In the genomic region with DNA sequence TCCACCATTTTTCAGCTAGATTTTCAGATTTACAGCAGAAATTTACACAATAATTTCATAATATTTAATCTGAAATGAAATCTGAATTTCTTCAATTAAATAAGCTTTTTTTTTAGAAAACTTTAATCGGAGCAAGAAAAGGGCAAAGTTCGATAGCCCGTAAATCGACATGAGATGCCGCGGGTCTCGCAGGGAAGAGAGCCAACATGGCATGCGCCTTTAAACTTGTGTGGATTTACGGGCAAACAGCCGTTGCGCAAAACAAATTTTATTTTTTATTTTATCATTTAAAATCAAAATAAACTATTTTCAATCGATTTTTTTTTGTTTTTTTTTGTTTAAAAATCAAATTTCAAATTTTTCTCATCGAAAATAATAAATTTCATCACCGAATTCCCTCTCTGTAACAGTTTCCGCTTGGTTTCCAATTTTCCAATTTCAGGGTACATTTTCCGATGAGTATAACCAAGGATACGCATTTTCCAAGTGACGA, we compare ENCODE assay signal across 2 worm cellular contexts.
TF ChIP-seq lines count a peak whose summit lies in the region.

A gene (minus strand): TSS at position 59 of the 493 bp plus-strand sequence.
A gene (minus strand): TSS at position 69 of the 493 bp plus-strand sequence.
A gene (plus strand): TSS at position 443 of the 493 bp plus-strand sequence.

TF ChIP-seq in whole organism, L2 larva, 48 proteins besides CTCF, POLR2A, EP300 and RAD21 (continued from another document):
- no peak for TF ChIP-seq nhr-23 (tag; optimal IDR thresholded peaks at IDR 0.05; lab: Kevin White, UChicago)
- TF ChIP-seq nhr-237 (tag; optimal IDR thresholded peaks at IDR 0.05; lab: Kevin White, UChicago): no peak
- no peak for TF ChIP-seq mbf-1 (tag; optimal IDR thresholded peaks at IDR 0.05; lab: Kevin White, UChicago)
- TF ChIP-seq nhr-6 (tag; optimal IDR thresholded peaks at IDR 0.05; lab: Kevin White, UChicago): peak; percentile 84
- peak; percentile 72 for TF ChIP-seq fos-1 (tag; optimal IDR thresholded peaks at IDR 0.05; lab: Kevin White, UChicago)
- peak; percentile 92 for TF ChIP-seq sma-3 (GFP tag; optimal IDR thresholded peaks at IDR 0.05; lab: Kevin White, UChicago)
- TF ChIP-seq ama-1 (optimal IDR thresholded peaks at IDR 0.05; lab: Kevin White, UChicago): no peak
- TF ChIP-seq nhr-12 (tag; optimal IDR thresholded peaks at IDR 0.05; lab: Kevin White, UChicago): no peak
- TF ChIP-seq Y55F3AM.14 (GFP tag; optimal IDR thresholded peaks at IDR 0.05; lab: Kevin White, UChicago): peak; percentile 10
- peak; percentile 76 for TF ChIP-seq snpc-4 (tag; optimal IDR thresholded peaks at IDR 0.05; lab: Kevin White, UChicago)
- peak; percentile 99 for TF ChIP-seq crh-2 (tag; optimal IDR thresholded peaks at IDR 0.05; lab: Kevin White, UChicago)
- TF ChIP-seq dmd-4 (tag; optimal IDR thresholded peaks at IDR 0.05; lab: Kevin White, UChicago): peak; percentile 17
- TF ChIP-seq unc-39 (tag; optimal IDR thresholded peaks at IDR 0.05; lab: Kevin White, UChicago): no peak
- TF ChIP-seq lin-11 (tag; optimal IDR thresholded peaks at IDR 0.05; lab: Kevin White, UChicago): peak; percentile 79
- no peak for TF ChIP-seq elt-1 (tag; optimal IDR thresholded peaks at IDR 0.05; lab: Kevin White, UChicago)
- peak; percentile 92 for TF ChIP-seq nhr-25 (tag; optimal IDR thresholded peaks at IDR 0.05; lab: Kevin White, UChicago)
- peak; percentile 90 to 97 for TF ChIP-seq lsy-2 (tag; optimal IDR thresholded peaks at IDR 0.05; lab: Kevin White, UChicago)
- peak; percentile 99 for TF ChIP-seq R02D3.7 (tag; optimal IDR thresholded peaks at IDR 0.05; lab: Kevin White, UChicago)
- TF ChIP-seq aly-2 (tag; optimal IDR thresholded peaks at IDR 0.05; lab: Kevin White, UChicago): no peak
- TF ChIP-seq ztf-4 (tag; optimal IDR thresholded peaks at IDR 0.05; lab: Kevin White, UChicago): peak; percentile 88
- peak; percentile 92 for TF ChIP-seq mab-5 (tag; optimal IDR thresholded peaks at IDR 0.05; lab: Kevin White, UChicago)
- peak; percentile 19 for TF ChIP-seq ceh-16 (tag; optimal IDR thresholded peaks at IDR 0.05; lab: Kevin White, UChicago)
- no peak for TF ChIP-seq ztf-11 (tag; optimal IDR thresholded peaks at IDR 0.05; lab: Kevin White, UChicago)
- peak; percentile 84 for TF ChIP-seq nhr-129 (tag; optimal IDR thresholded peaks at IDR 0.05; lab: Kevin White, UChicago)
- TF ChIP-seq nhr-11 (tag; optimal IDR thresholded peaks at IDR 0.05; lab: Kevin White, UChicago): no peak
- no peak for TF ChIP-seq sma-9 (GFP tag; optimal IDR thresholded peaks at IDR 0.05; lab: Kevin White, UChicago)
- TF ChIP-seq sma-9 (tag; optimal IDR thresholded peaks at IDR 0.05; lab: Kevin White, UChicago): no peak
- TF ChIP-seq nhr-77 (tag; optimal IDR thresholded peaks at IDR 0.05; lab: Kevin White, UChicago): peak; percentile 54

TF ChIP-seq in whole organism, L4 larva, 104 proteins besides CTCF, POLR2A, EP300 and RAD21 (continued from another document):
- no peak for TF ChIP-seq tra-1 (GFP tag; IDR thresholded peaks at IDR 0.05; lab: Robert Waterston, UW)
- TF ChIP-seq ceh-20 (GFP tag; IDR thresholded peaks at IDR 0.05; lab: Robert Waterston, UW): peak; percentile 58; the same call in 1 of the 2 replicates
- TF ChIP-seq lin-15B (tag; optimal IDR thresholded peaks at IDR 0.05; lab: Kevin White, UChicago): peak; percentile 62
- no peak for TF ChIP-seq lin-39 (tag; optimal IDR thresholded peaks at IDR 0.05; lab: Kevin White, UChicago)
- TF ChIP-seq daf-16 (GFP tag; optimal IDR thresholded peaks at IDR 0.05; lab: Kevin White, UChicago): peak in 1 of 2 experiments; percentile 32
- TF ChIP-seq daf-16 (tag; optimal IDR thresholded peaks at IDR 0.05; lab: Kevin White, UChicago): peak; percentile 67
- peak; percentile 92 for TF ChIP-seq lin-13 (GFP tag; optimal IDR thresholded peaks at IDR 0.05; lab: Kevin White, UChicago)
- TF ChIP-seq pha-4 (GFP tag; IDR thresholded peaks at IDR 0.05; lab: Robert Waterston, UW): peak; percentile 39; the same call in 1 of the 2 replicates
- no peak for TF ChIP-seq pha-4 (tag; optimal IDR thresholded peaks at IDR 0.05; lab: Kevin White, UChicago)
- TF ChIP-seq hlh-30 (tag; optimal IDR thresholded peaks at IDR 0.05; lab: Kevin White, UChicago; ENCODE audit: insufficient read depth): peak; percentile 93
- TF ChIP-seq spr-3 (GFP tag; optimal IDR thresholded peaks at IDR 0.05; lab: Kevin White, UChicago): peak; percentile 23
- TF ChIP-seq unc-62 (GFP tag; optimal IDR thresholded peaks at IDR 0.05 in 1 of 2; lab: Kevin White, UChicago): peak; percentile 6 to 59
- no peak for TF ChIP-seq unc-62 (tag; optimal IDR thresholded peaks at IDR 0.05; lab: Kevin White, UChicago)
- peak; percentile 75 for TF ChIP-seq nhr-25 (tag; optimal IDR thresholded peaks at IDR 0.05; lab: Kevin White, UChicago; ENCODE audit: borderline replicate concordance, insufficient read depth)
- no peak for TF ChIP-seq ZK337.2 (GFP tag; IDR thresholded peaks at IDR 0.05; lab: Robert Waterston, UW)
- TF ChIP-seq ceh-82 (tag; optimal IDR thresholded peaks at IDR 0.05; lab: Kevin White, UChicago): no peak
- TF ChIP-seq T20F7.1 (GFP tag; optimal IDR thresholded peaks at IDR 0.05; lab: Kevin White, UChicago): peak; percentile 82
- no peak for TF ChIP-seq ceh-32 (tag; optimal IDR thresholded peaks at IDR 0.05; lab: Kevin White, UChicago; ENCODE audit: poor library complexity)
- peak; percentile 87 for TF ChIP-seq dpl-1 (GFP tag; optimal IDR thresholded peaks at IDR 0.05; lab: Kevin White, UChicago)
- TF ChIP-seq ctbp-1 (GFP tag; IDR thresholded peaks at IDR 0.05; lab: Robert Waterston, UW): no peak; the same call in 1 of the 2 replicates
- TF ChIP-seq lin-29 (GFP tag; IDR thresholded peaks at IDR 0.05; lab: Robert Waterston, UW): no peak
- TF ChIP-seq nhr-41 (GFP tag; IDR thresholded peaks at IDR 0.05; lab: Robert Waterston, UW): no peak
- peak; percentile 28 to 68 for TF ChIP-seq mdl-1 (tag; optimal IDR thresholded peaks at IDR 0.05; lab: Kevin White, UChicago)
- TF ChIP-seq ceh-44 (GFP tag; IDR thresholded peaks at IDR 0.05; lab: Robert Waterston, UW): 0 out of 2 replicates have a peak, but pooled peaks have one; percentile 37
- TF ChIP-seq php-3 (GFP tag; IDR thresholded peaks at IDR 0.05; lab: Robert Waterston, UW): 0 out of 2 replicates have a peak, but pooled peaks have one; percentile 33
- TF ChIP-seq mxl-3 (GFP tag; optimal IDR thresholded peaks at IDR 0.05; lab: Kevin White, UChicago): no peak
- no peak for TF ChIP-seq ceh-28 (tag; optimal IDR thresholded peaks at IDR 0.05; lab: Kevin White, UChicago)
- peak in 1 of 2 experiments; percentile 64 for TF ChIP-seq ZK546.5 (tag; optimal IDR thresholded peaks at IDR 0.05; lab: Kevin White, UChicago)
- peak; percentile 98 for TF ChIP-seq mep-1 (tag; optimal IDR thresholded peaks at IDR 0.05; lab: Kevin White, UChicago)
- TF ChIP-seq dve-1 (tag; optimal IDR thresholded peaks at IDR 0.05; lab: Kevin White, UChicago; ENCODE audit: insufficient read depth): peak; percentile 96
- TF ChIP-seq F37D6.2 (tag; optimal IDR thresholded peaks at IDR 0.05; lab: Kevin White, UChicago): peak; percentile 67
- TF ChIP-seq dmd-9 (GFP tag; IDR thresholded peaks at IDR 0.05; lab: Robert Waterston, UW): peak; percentile 71; the same call in 1 of the 2 replicates
- TF ChIP-seq F49E8.2 (tag; optimal IDR thresholded peaks at IDR 0.05; lab: Kevin White, UChicago; ENCODE audit: borderline replicate concordance): peak; percentile 35
- peak; percentile 84 for TF ChIP-seq rbr-2 (tag; optimal IDR thresholded peaks at IDR 0.05; lab: Kevin White, UChicago)
- peak; percentile 49 for TF ChIP-seq unc-130 (GFP tag; optimal IDR thresholded peaks at IDR 0.05; lab: Kevin White, UChicago)
- no peak for TF ChIP-seq mxl-2 (GFP tag; conservative IDR thresholded peaks at IDR 0.05; lab: Robert Waterston, UW)
- TF ChIP-seq madf-5 (GFP tag; IDR thresholded peaks at IDR 0.05; lab: Robert Waterston, UW): no peak
- TF ChIP-seq jun-1 (tag; optimal IDR thresholded peaks at IDR 0.05; lab: Kevin White, UChicago): no peak
- TF ChIP-seq ztf-7 (tag; optimal IDR thresholded peaks at IDR 0.05; lab: Kevin White, UChicago): peak; percentile 68
- no peak for TF ChIP-seq set-16 (GFP tag; IDR thresholded peaks at IDR 0.05; lab: Robert Waterston, UW)
- peak; percentile 99 for TF ChIP-seq R02D3.7 (tag; optimal IDR thresholded peaks at IDR 0.05; lab: Kevin White, UChicago)
- 0 out of 2 replicates have a peak, but pooled peaks have one; percentile 26 for TF ChIP-seq mdt-29 (GFP tag; IDR thresholded peaks at IDR 0.05; lab: Robert Waterston, UW)
- peak; percentile 37 for TF ChIP-seq spr-1 (tag; optimal IDR thresholded peaks at IDR 0.05; lab: Kevin White, UChicago)
- TF ChIP-seq skn-1 (tag; optimal IDR thresholded peaks at IDR 0.05; lab: Kevin White, UChicago): no peak
- TF ChIP-seq nhr-28 (tag; optimal IDR thresholded peaks at IDR 0.05; lab: Kevin White, UChicago): peak; percentile 46
- 0 out of 2 replicates have a peak, but pooled peaks have one; percentile 34 for TF ChIP-seq snpc-1.2 (GFP tag; IDR thresholded peaks at IDR 0.05; lab: Robert Waterston, UW)
- peak; percentile 23 for TF ChIP-seq ama-1 (optimal IDR thresholded peaks at IDR 0.05; lab: Kevin White, UChicago)
- peak; percentile 94 for TF ChIP-seq mes-2 (tag; optimal IDR thresholded peaks at IDR 0.05; lab: Kevin White, UChicago; ENCODE audit: poor library complexity, severe bottlenecking)
- peak; percentile 86 to 96 for TF ChIP-seq lsy-2 (tag; optimal IDR thresholded peaks at IDR 0.05; lab: Kevin White, UChicago)
- TF ChIP-seq nhr-11 (tag; optimal IDR thresholded peaks at IDR 0.05; lab: Kevin White, UChicago): peak; percentile 78
- peak; percentile 20 for TF ChIP-seq F10B5.3 (tag; optimal IDR thresholded peaks at IDR 0.05; lab: Kevin White, UChicago)
- peak; percentile 95 for TF ChIP-seq nhr-77 (tag; optimal IDR thresholded peaks at IDR 0.05; lab: Kevin White, UChicago)
- no peak for TF ChIP-seq daf-8 (GFP tag; IDR thresholded peaks at IDR 0.05; lab: Robert Waterston, UW)
- TF ChIP-seq fkh-10 (GFP tag; optimal IDR thresholded peaks at IDR 0.05; lab: Kevin White, UChicago): peak; percentile 92
- 0 out of 2 replicates have a peak, but pooled peaks have one; percentile 18 for TF ChIP-seq vab-7 (GFP tag; IDR thresholded peaks at IDR 0.05; lab: Robert Waterston, UW)
- TF ChIP-seq nhr-111 (GFP tag; optimal IDR thresholded peaks at IDR 0.05; lab: Kevin White, UChicago): no peak
